Fruit fly (Drosophila melanogaster) whole organism, wandering third instar larva: ENCODE data around the gene Unr.
A peak's percentile ranks its signal among the peaks of the same experiment; 100 is the strongest.

ENCODE experiments used
- Abd-B ChIP-seq: fragments of >200 bp; optimal IDR thresholded peaks from 2 replicates; lab custom pipeline; 2017; ENCODE audit warnings: missing biosample characterization, missing genetic modification characterization
- CG32264 ChIP-seq: fragments of 200-800 bp; sonication (Bioruptor generic); optimal IDR thresholded peaks from 2 replicates; lab custom pipeline; 2016; ENCODE audit warnings: missing biosample characterization, missing genetic modification characterization
- CG9705 ChIP-seq: fragments of 200-800 bp; sonication (Bioruptor generic); optimal IDR thresholded peaks from 2 replicates; lab custom pipeline; 2018; ENCODE audit warnings: missing biosample characterization, mild to moderate bottlenecking, missing genetic modification characterization
- CrebA ChIP-seq: fragments of 200-800 bp; sonication (Bioruptor generic); optimal IDR thresholded peaks from 2 replicates; lab custom pipeline; 2016; ENCODE audit warnings: missing biosample characterization, mild to moderate bottlenecking, missing genetic modification characterization, borderline replicate concordance
- Dfd ChIP-seq: fragments of >200 bp; optimal IDR thresholded peaks from 2 replicates; lab custom pipeline; 2017; ENCODE audit warnings: missing biosample characterization, missing genetic modification characterization
- Dif ChIP-seq: fragments of 200-275, 200-300 bp; sonication (Bioruptor generic); optimal IDR thresholded peaks from 2 replicates; lab custom pipeline; 2018; ENCODE audit warnings: missing biosample characterization, missing genetic modification characterization; ENCODE audit not compliant: partially characterized antibody
- GATAd ChIP-seq: sonication (Bioruptor generic); optimal IDR thresholded peaks from 2 replicates; lab custom pipeline; 2016; ENCODE audit warnings: missing biosample characterization, missing genetic modification characterization
- HLH106 ChIP-seq: fragments of 200-800 bp; optimal IDR thresholded peaks from 3 replicates; lab custom pipeline; 2019; ENCODE audit warnings: missing biosample characterization, mild to moderate bottlenecking, missing genetic modification characterization, moderate library complexity
- Hnf4 ChIP-seq: fragments of 200-800 bp; sonication (Bioruptor generic); optimal IDR thresholded peaks from 2 replicates; lab custom pipeline; 2016; ENCODE audit warnings: missing biosample characterization, mild to moderate bottlenecking, missing genetic modification characterization
- Hr78 ChIP-seq: fragments of >200 bp; optimal IDR thresholded peaks from 2 replicates; lab custom pipeline; 2017; ENCODE audit warnings: missing biosample characterization, missing genetic modification characterization
- Hr83 ChIP-seq: fragments of 200-300 bp; sonication (Bioruptor generic); optimal IDR thresholded peaks from 2 replicates; lab custom pipeline; 2016; ENCODE audit warnings: missing biosample characterization, mild to moderate bottlenecking, missing genetic modification characterization, moderate library complexity; ENCODE audit not compliant: poor library complexity, severe bottlenecking
- Jra ChIP-seq: sonication (Bioruptor generic); optimal IDR thresholded peaks from 2 replicates; lab custom pipeline; 2016; ENCODE audit warnings: missing biosample characterization, missing genetic modification characterization
- Mio ChIP-seq: sonication (Bioruptor generic); optimal IDR thresholded peaks from 2 replicates; lab custom pipeline; 2016; ENCODE audit warnings: missing biosample characterization, missing genetic modification characterization
- Myc ChIP-seq: fragments of >200 bp; optimal IDR thresholded peaks from 2 replicates; lab custom pipeline; 2017
- N ChIP-seq: fragments of >200 bp; optimal IDR thresholded peaks from 2 replicates; lab custom pipeline; 2018; ENCODE audit warnings: missing biosample characterization, missing external identifiers, missing genetic modification characterization
- OdsH ChIP-seq: fragments of 200-800 bp; sonication (Bioruptor generic); optimal IDR thresholded peaks from 2 replicates; lab custom pipeline; 2016; ENCODE audit warnings: missing biosample characterization, mild to moderate bottlenecking, missing genetic modification characterization
- Rel ChIP-seq, 2 experiments: fragments of 200-800 bp; sonication (Bioruptor generic) in 1 of 2; optimal IDR thresholded peaks; 2 replicates in 1 of 2; 3 replicates in 1 of 2; lab custom pipeline; 2016 to 2019; ENCODE audit warnings: mild to moderate bottlenecking in 2 of 2, missing biosample characterization in 2 of 2, missing genetic modification characterization in 2 of 2, moderate library complexity in 1 of 2
- Sp1 ChIP-seq: fragments of 200-800 bp; sonication (Bioruptor generic); optimal IDR thresholded peaks from 3 replicates; lab custom pipeline; 2019; ENCODE audit warnings: missing biosample characterization, mild to moderate bottlenecking, missing genetic modification characterization, moderate library complexity
- Vsx2 ChIP-seq: fragments of 200-300, 225-300 bp; sonication (Bioruptor generic); optimal IDR thresholded peaks from 2 replicates; lab custom pipeline; 2018; ENCODE audit warnings: missing biosample characterization, missing genetic modification characterization; ENCODE audit not compliant: partially characterized antibody
- br ChIP-seq: fragments of 200-800 bp; sonication (Bioruptor generic); optimal IDR thresholded peaks from 2 replicates; lab custom pipeline; 2016; ENCODE audit warnings: missing biosample characterization, missing genetic modification characterization
- brk ChIP-seq: fragments of 200-800 bp; sonication (Bioruptor generic); optimal IDR thresholded peaks from 2 replicates; lab custom pipeline; 2016; ENCODE audit warnings: missing biosample characterization, mild to moderate bottlenecking, missing genetic modification characterization
- dl ChIP-seq, 2 experiments: fragments of 175-275, 200-275 bp in 1 of 2; fragments of 200-275 bp in 1 of 2; sonication (Bioruptor generic); optimal IDR thresholded peaks; lab custom pipeline; 2018; ENCODE audit warnings: mild to moderate bottlenecking in 2 of 2, missing biosample characterization in 2 of 2, missing genetic modification characterization in 2 of 2, moderate library complexity in 2 of 2; ENCODE audit not compliant: partially characterized antibody in 2 of 2, insufficient read depth in 1 of 2
- dmrt93B ChIP-seq: fragments of 200-800 bp; sonication (Bioruptor generic); optimal IDR thresholded peaks from 2 replicates; lab custom pipeline; 2018; ENCODE audit warnings: missing biosample characterization, mild to moderate bottlenecking, missing genetic modification characterization
- dsf ChIP-seq: sonication (Bioruptor generic); optimal IDR thresholded peaks from 2 replicates; lab custom pipeline; 2016; ENCODE audit warnings: missing biosample characterization, missing genetic modification characterization, borderline replicate concordance
- ey ChIP-seq: fragments of 200-800 bp; sonication (Bioruptor generic); optimal IDR thresholded peaks from 2 replicates; lab custom pipeline; 2016; ENCODE audit warnings: missing biosample characterization, missing genetic modification characterization
- foxo ChIP-seq, 2 experiments: fragments of 200-800 bp; sonication (Bioruptor generic); optimal IDR thresholded peaks; 2 replicates in 1 of 2; 3 replicates in 1 of 2; lab custom pipeline; 2016 to 2017; ENCODE audit warnings: missing biosample characterization in 2 of 2, missing genetic modification characterization in 2 of 2
- fru ChIP-seq: fragments of 200-800 bp; sonication (Bioruptor generic); optimal IDR thresholded peaks from 3 replicates; lab custom pipeline; 2016; ENCODE audit warnings: missing biosample characterization, mild to moderate bottlenecking, missing genetic modification characterization
- h ChIP-seq: fragments of 200-800 bp; sonication (Bioruptor generic); optimal IDR thresholded peaks from 3 replicates; lab custom pipeline; 2016; ENCODE audit warnings: missing biosample characterization, mild to moderate bottlenecking, missing genetic modification characterization
- jim ChIP-seq: fragments of 175-275, 200-325 bp; sonication (Bioruptor generic); optimal IDR thresholded peaks from 2 replicates; lab custom pipeline; 2016; ENCODE audit warnings: missing biosample characterization, mild to moderate bottlenecking, missing genetic modification characterization
- lola ChIP-seq: fragments of >200 bp; optimal IDR thresholded peaks from 2 replicates; lab custom pipeline; 2017; ENCODE audit warnings: missing biosample characterization, missing genetic modification characterization
- pan ChIP-seq: fragments of >200 bp; optimal IDR thresholded peaks from 2 replicates; lab custom pipeline; 2017
- psq ChIP-seq: fragments of 200-800 bp; sonication (Bioruptor generic); optimal IDR thresholded peaks from 3 replicates; lab custom pipeline; 2017; ENCODE audit warnings: missing biosample characterization, mild to moderate bottlenecking, missing genetic modification characterization, moderate library complexity
- rgr ChIP-seq: fragments of 200-800 bp; sonication (Bioruptor generic); optimal IDR thresholded peaks from 3 replicates; lab custom pipeline; 2016; ENCODE audit warnings: missing biosample characterization, mild to moderate bottlenecking, missing genetic modification characterization
- sage ChIP-seq: fragments of 200-800 bp; sonication (Bioruptor generic); optimal IDR thresholded peaks from 2 replicates; lab custom pipeline; 2016; ENCODE audit warnings: missing biosample characterization, mild to moderate bottlenecking, missing genetic modification characterization
- sv ChIP-seq: fragments of 200-800 bp; sonication (Bioruptor generic); optimal IDR thresholded peaks from 3 replicates; lab custom pipeline; 2016; ENCODE audit warnings: missing biosample characterization, missing genetic modification characterization
- tai ChIP-seq: sonication (Bioruptor generic); optimal IDR thresholded peaks from 2 replicates; lab custom pipeline; 2016; ENCODE audit warnings: missing biosample characterization, missing genetic modification characterization
- usp ChIP-seq: fragments of >200 bp; optimal IDR thresholded peaks from 2 replicates; lab custom pipeline; 2017; ENCODE audit warnings: missing biosample characterization, missing genetic modification characterization
- woc ChIP-seq: sonication (Bioruptor generic); optimal IDR thresholded peaks from 2 replicates; lab custom pipeline; 2016; ENCODE audit warnings: missing biosample characterization, mild to moderate bottlenecking, missing genetic modification characterization

Unr gene

dm6 chr3L:8455015-8455908, 13.1 kb upstream of the Unr start:
- TF ChIP-seq Hr83 (GFP tag; lab: Kevin White, UChicago), result no peak
- TF ChIP-seq Dfd (GFP tag; lab: Kevin White, UChicago), result peak; percentile 60
- no peak for TF ChIP-seq usp (GFP tag; lab: Kevin White, UChicago)
- peak; percentile 72 for TF ChIP-seq CrebA (GFP tag; lab: Kevin White, UChicago)
- peak; percentile 71 for TF ChIP-seq CG32264 (GFP tag; lab: Kevin White, UChicago)
- TF ChIP-seq N (GFP tag; lab: Kevin White, UChicago), result no peak
- peak; percentile 50 for TF ChIP-seq dsf
- peak in 1 of 2 experiments; percentile 96 for TF ChIP-seq foxo (GFP tag; optimal IDR thresholded peaks at IDR 0.05; lab: Kevin White, UChicago)
- peak; percentile 95 for TF ChIP-seq fru (GFP tag; lab: Kevin White, UChicago)
- TF ChIP-seq jim (GFP tag; lab: Kevin White, UChicago), result no peak
- peak; percentile 92 for TF ChIP-seq rgr (GFP tag; lab: Kevin White, UChicago)
- peak; percentile 95 for TF ChIP-seq h (GFP tag; lab: Kevin White, UChicago)
- no peak for TF ChIP-seq lola (GFP tag; lab: Kevin White, UChicago)
- TF ChIP-seq sage (GFP tag; lab: Kevin White, UChicago), result peak; percentile 84
- TF ChIP-seq pan (lab: Kevin White, UChicago), result no peak
- no peak for TF ChIP-seq dl (GFP tag; optimal IDR thresholded peaks at IDR 0.05; lab: Kevin White, UChicago; ENCODE audit: insufficient read depth in 1 of 2, partially characterized antibody in 2 of 2)
- TF ChIP-seq psq (GFP tag; lab: Kevin White, UChicago), result peak; percentile 91
- no peak for TF ChIP-seq Hr78 (GFP tag; lab: Kevin White, UChicago)
- TF ChIP-seq br (GFP tag; lab: Kevin White, UChicago), result peak; percentile 90
- peak; percentile 91 for TF ChIP-seq dmrt93B
- TF ChIP-seq ey (GFP tag; lab: Kevin White, UChicago), result peak; percentile 90
- peak; percentile 79 for TF ChIP-seq woc (GFP tag; lab: Kevin White, UChicago)
- TF ChIP-seq Myc (lab: Kevin White, UChicago), result no peak
- peak; percentile 97 for TF ChIP-seq Sp1 (GFP tag; lab: Kevin White, UChicago)
- peak; percentile 35 for TF ChIP-seq Dif (GFP tag; lab: Kevin White, UChicago)
- peak; percentile 80 for TF ChIP-seq brk (GFP tag; lab: Kevin White, UChicago)
- peak; percentile 36 for TF ChIP-seq Jra (GFP tag; lab: Kevin White, UChicago)
- peak; percentile 71 for TF ChIP-seq Vsx2
- peak; percentile 80 for TF ChIP-seq tai (GFP tag; lab: Kevin White, UChicago)
- TF ChIP-seq Mio (GFP tag; lab: Kevin White, UChicago), result no peak
- TF ChIP-seq Hnf4 (GFP tag; lab: Kevin White, UChicago), result peak; percentile 85
- peak; percentile 95 for TF ChIP-seq HLH106
- peak; percentile 70 for TF ChIP-seq sv
- TF ChIP-seq Abd-B (GFP tag; lab: Kevin White, UChicago), result no peak
- peak; percentile 95 for TF ChIP-seq OdsH
- peak; percentile 82 for TF ChIP-seq CG9705 (GFP tag; lab: Kevin White, UChicago)
- peak; percentile 86 for TF ChIP-seq Rel (GFP tag; optimal IDR thresholded peaks at IDR 0.05; lab: Kevin White, UChicago)
- peak; percentile 55 for TF ChIP-seq Rel (tag; optimal IDR thresholded peaks at IDR 0.05; lab: Kevin White, UChicago)
- no peak for TF ChIP-seq GATAd (GFP tag; lab: Kevin White, UChicago)
- TF ChIP-seq, all 38 proteins: peak for 26
